Worm (Caenorhabditis elegans): ENCODE data around the gene sri-70.

sri-70 gene

ce11 chrV:17352827-17353373 lies 50.0 kb downstream of the sri-70 start, which contains the start of the genes fbxa-134 and F47H4.2:
TSS of gene fbxa-134 (minus strand) at chrV:17352870.
TSS of gene F47H4.2 (plus strand) at chrV:17353323.
- TF ChIP-seq nhr-237 (tag; optimal IDR thresholded peaks at IDR 0.05) = no peak
- TF ChIP-seq nhr-11 (tag; optimal IDR thresholded peaks at IDR 0.05) = no peak
- TF ChIP-seq ceh-16 (tag; optimal IDR thresholded peaks at IDR 0.05) = no peak
- TF ChIP-seq F13H6.1 (tag; optimal IDR thresholded peaks at IDR 0.05) = no peak
- TF ChIP-seq nhr-12 (tag; optimal IDR thresholded peaks at IDR 0.05) = no peak
- TF ChIP-seq lsy-2 (tag; optimal IDR thresholded peaks at IDR 0.05) = no peak
- no peak for TF ChIP-seq unc-39 (tag; optimal IDR thresholded peaks at IDR 0.05)
- no peak for TF ChIP-seq ceh-82 (tag; optimal IDR thresholded peaks at IDR 0.05)
- TF ChIP-seq unc-55 (GFP tag; optimal IDR thresholded peaks at IDR 0.05) = no peak
- TF ChIP-seq ztf-4 (tag; optimal IDR thresholded peaks at IDR 0.05) = no peak
- no peak for TF ChIP-seq blmp-1 (tag; optimal IDR thresholded peaks at IDR 0.05; ENCODE audit: insufficient read depth)
- TF ChIP-seq ztf-1 (GFP tag; conservative IDR thresholded peaks at IDR 0.05) = no peak
- TF ChIP-seq peb-1 (tag; optimal IDR thresholded peaks at IDR 0.05) = no peak
- TF ChIP-seq nhr-77 (tag; optimal IDR thresholded peaks at IDR 0.05) = no peak
- peak; percentile 79 for TF ChIP-seq fos-1 (tag; optimal IDR thresholded peaks at IDR 0.05)
- TF ChIP-seq egl-27 (tag; optimal IDR thresholded peaks at IDR 0.05) = no peak
- TF ChIP-seq lin-13 (GFP tag; optimal IDR thresholded peaks at IDR 0.05) = no peak
- TF ChIP-seq crh-2 (tag; optimal IDR thresholded peaks at IDR 0.05) = peak; percentile 43
- TF ChIP-seq unc-62 (GFP tag; optimal IDR thresholded peaks at IDR 0.05) = no peak
- no peak for TF ChIP-seq elt-1 (tag; optimal IDR thresholded peaks at IDR 0.05)
- TF ChIP-seq mbf-1 (tag; optimal IDR thresholded peaks at IDR 0.05) = no peak
- no peak for TF ChIP-seq ZK546.5 (tag; optimal IDR thresholded peaks at IDR 0.05)
- peak; percentile 18 for TF ChIP-seq sma-9 (GFP tag; optimal IDR thresholded peaks at IDR 0.05)
- TF ChIP-seq sma-9 (tag; optimal IDR thresholded peaks at IDR 0.05) = no peak
- no peak for TF ChIP-seq aly-2 (tag; optimal IDR thresholded peaks at IDR 0.05)
- peak; percentile 3 for TF ChIP-seq gmeb-1 (tag; optimal IDR thresholded peaks at IDR 0.05)
- no peak for TF ChIP-seq snpc-4 (tag; optimal IDR thresholded peaks at IDR 0.05)
- TF ChIP-seq lin-39 (tag; optimal IDR thresholded peaks at IDR 0.05) = no peak
- TF ChIP-seq nhr-129 (tag; optimal IDR thresholded peaks at IDR 0.05) = no peak
- TF ChIP-seq R02D3.7 (tag; optimal IDR thresholded peaks at IDR 0.05) = no peak
- no peak for TF ChIP-seq C34F6.9 (tag; optimal IDR thresholded peaks at IDR 0.05)
- TF ChIP-seq skn-1 (tag; optimal IDR thresholded peaks at IDR 0.05) = peak; percentile 76
- no peak for TF ChIP-seq alr-1 (tag; optimal IDR thresholded peaks at IDR 0.05)
- no peak for TF ChIP-seq mdl-1 (tag; optimal IDR thresholded peaks at IDR 0.05)
- TF ChIP-seq mab-5 (tag; optimal IDR thresholded peaks at IDR 0.05) = no peak
- TF ChIP-seq ama-1 (optimal IDR thresholded peaks at IDR 0.05) = no peak

All from whole organism, L2 larva.